Worm (Caenorhabditis elegans) whole organism, young adult: ENCODE measurements around the gene F35A5.2.

ENCODE experiments used
- B0261.1 ChIP-seq: sonication (generic microtip); optimal IDR thresholded peaks from 2 replicates; lab custom pipeline; 2016; ENCODE audit warnings: mild to moderate bottlenecking, missing genetic modification characterization, moderate library complexity, missing compliant biosample characterization
- T07F8.4 ChIP-seq: sonication (generic microtip); optimal IDR thresholded peaks from 2 replicates; lab custom pipeline; 2016; ENCODE audit warnings: mild to moderate bottlenecking, missing genetic modification characterization, moderate library complexity, missing compliant biosample characterization
- Y79H2A.3 ChIP-seq: fragments of 200-800 bp; sonication (Bioruptor generic); conservative IDR thresholded peaks from 2 replicates; pipeline ENCODE4 v1.3.6; 2022; ENCODE audit warnings: missing genetic modification reagents, missing genetic modification characterization, missing compliant biosample characterization
- ama-1 ChIP-seq, 3 experiments: fragments of 150-350 bp in 1 of 3; sonication (generic microtip) in 2 of 3; optimal IDR thresholded peaks; 2 replicates each; lab custom pipeline; 2014 to 2018; ENCODE audit warnings: missing biosample characterization in 2 of 3, missing genetic modification characterization in 2 of 3, missing genetic modification reagents in 2 of 3
- ccch-3 ChIP-seq: fragments of 200-800 bp; sonication (Bioruptor generic); optimal IDR thresholded peaks from 2 replicates; lab custom pipeline; 2018; ENCODE audit warnings: mild to moderate bottlenecking, missing genetic modification characterization, missing compliant biosample characterization
- lag-1 ChIP-seq: fragments of 200-800 bp; sonication (Bioruptor generic); IDR thresholded peaks from 2 replicates; pipeline ENCODE4 v1.3.6; 2022; ENCODE audit warnings: missing genetic modification reagents, missing genetic modification characterization, missing compliant biosample characterization
- madf-8 ChIP-seq: fragments of 200-800 bp; sonication (Bioruptor generic); conservative IDR thresholded peaks from 2 replicates; pipeline ENCODE4 v1.3.6; 2022; ENCODE audit warnings: missing genetic modification reagents, missing genetic modification characterization, missing compliant biosample characterization
- nfya-1 ChIP-seq: sonication (generic microtip); optimal IDR thresholded peaks from 2 replicates; lab custom pipeline; 2017; ENCODE audit warnings: antibody characterized with exemption, missing compliant biosample characterization, missing genetic modification characterization, borderline replicate concordance; ENCODE audit not compliant: insufficient read depth
- nhr-27 ChIP-seq: fragments of 200-800 bp; sonication (Bioruptor generic); optimal IDR thresholded peaks from 2 replicates; lab custom pipeline; 2018; ENCODE audit warnings: mild to moderate bottlenecking, missing genetic modification characterization, moderate library complexity, missing compliant biosample characterization
- pha-4 ChIP-seq: fragments of 150-350 bp; sonication (generic microtip); optimal IDR thresholded peaks from 2 replicates; lab custom pipeline; 2014; ENCODE audit warnings: missing biosample characterization, missing genetic modification reagents, missing genetic modification characterization
- snpc-4 ChIP-seq, 5 experiments: fragments of 150-350 bp in 1 of 5; sonication (generic microtip) in 4 of 5; optimal IDR thresholded peaks; 2 replicates each; lab custom pipeline; 2014 to 2018; ENCODE audit warnings: missing genetic modification characterization in 5 of 5, missing biosample characterization in 3 of 5, antibody characterized with exemption in 2 of 5, mild to moderate bottlenecking in 2 of 5, missing compliant biosample characterization in 2 of 5, missing genotype in 2 of 5, moderate library complexity in 2 of 5, missing genetic modification reagents in 1 of 5
- xnd-1 ChIP-seq: sonication (generic microtip); optimal IDR thresholded peaks from 2 replicates; lab custom pipeline; 2016; ENCODE audit warnings: missing genotype, missing genetic modification reagents, missing genetic modification characterization, missing compliant biosample characterization
- ztf-18 ChIP-seq: sonication (generic microtip); optimal IDR thresholded peaks from 2 replicates; lab custom pipeline; 2016; ENCODE audit warnings: missing genotype, mild to moderate bottlenecking, missing genetic modification characterization, missing compliant biosample characterization
- ztf-6 ChIP-seq: fragments of 200-800 bp; sonication (Bioruptor generic); IDR thresholded peaks from 2 replicates; pipeline ENCODE4 v1.3.6; 2022; ENCODE audit warnings: missing genetic modification reagents, missing genetic modification characterization, missing compliant biosample characterization

DNA sequence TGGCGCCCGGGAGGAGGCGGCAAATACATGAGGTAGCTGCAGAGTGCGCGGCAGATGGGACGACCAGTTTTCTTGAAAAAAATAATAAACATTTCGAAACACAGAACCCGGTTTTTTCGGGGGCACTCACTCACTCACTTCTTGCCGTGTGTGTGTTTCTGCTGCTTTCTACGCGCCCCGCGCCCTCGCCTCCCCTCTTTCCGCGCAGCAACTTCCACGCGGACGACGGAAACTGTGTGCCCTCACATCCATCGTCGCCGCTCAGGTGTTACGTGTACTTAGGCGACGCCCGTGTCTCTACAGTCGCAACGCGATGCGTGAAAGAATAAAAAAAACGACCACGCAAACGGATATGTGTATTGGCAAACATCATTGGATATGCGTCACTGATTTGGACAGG, 19.5 kb downstream of the F35A5.2 start:
- TF ChIP-seq ztf-6 (no peak), madf-8 (GFP tag; lab: Robert Waterston, UW) (no peak), xnd-1 (tag; lab: Kevin White, UChicago) (no peak), T07F8.4 (tag; lab: Kevin White, UChicago) (no peak), snpc-4 (GFP tag; optimal IDR thresholded peaks at IDR 0.05; lab: Kevin White, UChicago) (no peak), snpc-4 (tag; optimal IDR thresholded peaks at IDR 0.05; lab: Kevin White, UChicago) (no peak), nhr-27 (no peak), ama-1 (optimal IDR thresholded peaks at IDR 0.05; lab: Kevin White, UChicago) (no peak), ama-1 (GFP tag; optimal IDR thresholded peaks at IDR 0.05; lab: Kevin White, UChicago) (no peak), ccch-3 (GFP tag; lab: Kevin White, UChicago) (no peak), lag-1 (GFP tag; lab: Robert Waterston, UW) (no peak), pha-4 (no peak), nfya-1 (tag; lab: Kevin White, UChicago) (no peak), ztf-18 (tag; lab: Kevin White, UChicago) (no peak), Y79H2A.3 (GFP tag; lab: Robert Waterston, UW) (no peak), B0261.1 (tag; lab: Kevin White, UChicago) (no peak)
